Worm (Caenorhabditis elegans): Measurements from ENCODE around the gene C55C3.6.

C55C3.6 gene

ce11 chrIV:5664375-5665004 is 18.5 kb upstream of the C55C3.6 start, which contains the start of gene bec-1 (continued):
- TF ChIP-seq zim-3 (tag; optimal IDR thresholded peaks at IDR 0.05) (no peak), lir-1 (GFP tag; conservative IDR thresholded peaks at IDR 0.05) (no peak), K12H6.12 (tag; optimal IDR thresholded peaks at IDR 0.05) (no peak)

ce11 chrIV:5665353-5665918 is 17.5 kb upstream of the C55C3.6 start:
- no peak for TF ChIP-seq bed-1 (GFP tag; IDR thresholded peaks at IDR 0.05)
- TF ChIP-seq gei-17 (GFP tag; optimal IDR thresholded peaks at IDR 0.05) = no peak
- no peak for TF ChIP-seq bed-2 (GFP tag; IDR thresholded peaks at IDR 0.05)
- TF ChIP-seq F49E8.2 (tag; optimal IDR thresholded peaks at IDR 0.05; ENCODE audit: insufficient read depth) = no peak
- no peak for TF ChIP-seq D2030.7 (GFP tag; IDR thresholded peaks at IDR 0.05)
- TF ChIP-seq Y95B8A.8 (GFP tag; IDR thresholded peaks at IDR 0.05) = 0 out of 2 replicates have a peak, but pooled peaks have one; percentile 12
- TF ChIP-seq rcor-1 (GFP tag; IDR thresholded peaks at IDR 0.05) = no peak
- no peak for TF ChIP-seq zim-3 (tag; optimal IDR thresholded peaks at IDR 0.05)
- TF ChIP-seq Y56A3A.18 (GFP tag; IDR thresholded peaks at IDR 0.05) = no peak
- no peak for TF ChIP-seq ceh-58 (GFP tag; IDR thresholded peaks at IDR 0.05)
- TF ChIP-seq nhr-80 (tag; optimal IDR thresholded peaks at IDR 0.05) = no peak
- no peak for TF ChIP-seq attf-3 (GFP tag; conservative IDR thresholded peaks at IDR 0.05)
- no peak for TF ChIP-seq F33H1.4 (GFP tag; IDR thresholded peaks at IDR 0.05)
- no peak for TF ChIP-seq somi-1 (GFP tag; optimal IDR thresholded peaks at IDR 0.05)
- TF ChIP-seq atf-7 (tag; optimal IDR thresholded peaks at IDR 0.05) = peak; percentile 11
- TF ChIP-seq snpc-1.1 (tag; optimal IDR thresholded peaks at IDR 0.05; ENCODE audit: insufficient read depth) = no peak
- TF ChIP-seq mcd-1 (GFP tag; IDR thresholded peaks at IDR 0.05) = peak; percentile 10; the same call in 1 of the 2 replicates
- TF ChIP-seq Y53F4B.3 (GFP tag; IDR thresholded peaks at IDR 0.05) = no peak
- TF ChIP-seq madf-3 (GFP tag; IDR thresholded peaks at IDR 0.05) = no peak
- no peak for TF ChIP-seq sptf-2 (GFP tag; optimal IDR thresholded peaks at IDR 0.05)
- TF ChIP-seq lin-40 (tag; optimal IDR thresholded peaks at IDR 0.05) = no peak
- TF ChIP-seq hmg-1.2 (GFP tag; IDR thresholded peaks at IDR 0.05) = peak; percentile 50; the same call in 1 of the 2 replicates
- peak; percentile 11 for TF ChIP-seq efl-1 (GFP tag; optimal IDR thresholded peaks at IDR 0.05)
- no peak for TF ChIP-seq B0019.2 (GFP tag; conservative IDR thresholded peaks at IDR 0.05)
- no peak for TF ChIP-seq C06A6.2 (GFP tag; conservative IDR thresholded peaks at IDR 0.05)
- no peak for TF ChIP-seq lsl-1 (GFP tag; optimal IDR thresholded peaks at IDR 0.05)
- no peak for TF ChIP-seq dpff-1 (tag; optimal IDR thresholded peaks at IDR 0.05)
- peak; percentile 3 for TF ChIP-seq ceh-27 (GFP tag; optimal IDR thresholded peaks at IDR 0.05)
- TF ChIP-seq ekl-4 (GFP tag; IDR thresholded peaks at IDR 0.05) = peak; percentile 53; the same call in 1 of the 2 replicates
- no peak for TF ChIP-seq F57C9.4 (tag; optimal IDR thresholded peaks at IDR 0.05)
- no peak for TF ChIP-seq madf-10 (tag; optimal IDR thresholded peaks at IDR 0.05)
- TF ChIP-seq ceh-100 (GFP tag; IDR thresholded peaks at IDR 0.05) = no peak
- TF ChIP-seq hsf-1 (GFP tag; IDR thresholded peaks at IDR 0.05) = 0 out of 2 replicates have a peak, but pooled peaks have one; percentile 44
- no peak for TF ChIP-seq him-1 (tag; optimal IDR thresholded peaks at IDR 0.05)
- no peak for TF ChIP-seq akir-1 (GFP tag; optimal IDR thresholded peaks at IDR 0.05)
- no peak for TF ChIP-seq ccch-3 (GFP tag; optimal IDR thresholded peaks at IDR 0.05)
- TF ChIP-seq tbx-9 (tag; optimal IDR thresholded peaks at IDR 0.05; ENCODE audit: borderline replicate concordance) = no peak
- no peak for TF ChIP-seq attf-6 (GFP tag; IDR thresholded peaks at IDR 0.05)
- no peak for TF ChIP-seq hlh-26 (GFP tag; conservative IDR thresholded peaks at IDR 0.05)
- no peak for TF ChIP-seq Y67H2A.10 (GFP tag; conservative IDR thresholded peaks at IDR 0.05)
- no peak for TF ChIP-seq Y53G8AR.9 (GFP tag; conservative IDR thresholded peaks at IDR 0.05)
- TF ChIP-seq B0336.3 (GFP tag; IDR thresholded peaks at IDR 0.05) = no peak
- TF ChIP-seq F37B4.10 (GFP tag; IDR thresholded peaks at IDR 0.05) = no peak
- TF ChIP-seq attf-5 (GFP tag; optimal IDR thresholded peaks at IDR 0.05) = peak; percentile 60
